Worm (Caenorhabditis elegans) whole organism, L4 larva: Measurements from ENCODE around the gene ugt-46.

Experiments used
- T26A8.4 ChIP-seq: fragments of 200-800 bp; sonication (Bioruptor generic); IDR thresholded peaks from 2 replicates; pipeline ENCODE4 v1.3.6; 2022; ENCODE audit warnings: missing genetic modification characterization, missing compliant biosample characterization
- Y48G9A.11 ChIP-seq: fragments of 200-800 bp; sonication (Bioruptor generic); IDR thresholded peaks from 2 replicates; pipeline ENCODE4 v1.3.6; 2022; ENCODE audit warnings: missing genetic modification reagents, missing genetic modification characterization, missing compliant biosample characterization
- Y75B8A.6 ChIP-seq: fragments of 200-800 bp; sonication (Bioruptor generic); IDR thresholded peaks from 2 replicates; pipeline ENCODE4 v1.3.6; 2022; ENCODE audit warnings: missing genetic modification reagents, missing genetic modification characterization, missing compliant biosample characterization
- aha-1 ChIP-seq: fragments of 150-350 bp; peaks from one replicate; lab custom pipeline; 2014; ENCODE audit warnings: missing biosample characterization, missing genetic modification characterization
- aly-2 ChIP-seq: sonication (generic microtip); optimal IDR thresholded peaks from 2 replicates; lab custom pipeline; 2018; ENCODE audit warnings: missing biosample characterization, missing genetic modification characterization
- arid-1 ChIP-seq: fragments of 200-800 bp; sonication (Bioruptor generic); conservative IDR thresholded peaks from 2 replicates; pipeline ENCODE4 v1.3.6; 2022; ENCODE audit warnings: missing genetic modification reagents, missing genetic modification characterization, missing compliant biosample characterization
- ceh-32 ChIP-seq: sonication (generic microtip); optimal IDR thresholded peaks from 2 replicates; lab custom pipeline; 2016; ENCODE audit warnings: mild to moderate bottlenecking, missing genetic modification characterization, missing compliant biosample characterization; ENCODE audit not compliant: poor library complexity
- ceh-44 ChIP-seq: fragments of 200-800 bp; sonication (Bioruptor generic); IDR thresholded peaks from 2 replicates; pipeline ENCODE4 v1.3.6; 2022; ENCODE audit warnings: missing genetic modification reagents, missing genetic modification characterization, missing compliant biosample characterization
- ceh-62 ChIP-seq: sonication (generic microtip); optimal IDR thresholded peaks from 2 replicates; lab custom pipeline; 2017; ENCODE audit warnings: missing biosample characterization, missing genetic modification characterization
- ctbp-1 ChIP-seq: fragments of 200-800 bp; sonication (Bioruptor generic); IDR thresholded peaks from 2 replicates; pipeline ENCODE4 v1.3.6; 2022; ENCODE audit warnings: missing genetic modification reagents, missing genetic modification characterization, missing compliant biosample characterization
- daf-12 ChIP-seq: fragments of 150-350 bp; optimal IDR thresholded peaks from 2 replicates; lab custom pipeline; 2014; ENCODE audit warnings: missing biosample characterization, missing genetic modification reagents, missing genetic modification characterization
- daf-19 ChIP-seq: fragments of 200-800 bp; sonication (Bioruptor generic); conservative IDR thresholded peaks from 2 replicates; pipeline ENCODE4 v1.3.6; 2022; ENCODE audit warnings: missing genetic modification characterization, missing compliant biosample characterization
- dmd-6 ChIP-seq: fragments of 200-800 bp; sonication (Bioruptor generic); IDR thresholded peaks from 2 replicates; pipeline ENCODE4 v1.3.6; 2022; ENCODE audit warnings: missing genetic modification reagents, missing genetic modification characterization, missing compliant biosample characterization
- dmd-9 ChIP-seq: fragments of 200-800 bp; sonication (Bioruptor generic); IDR thresholded peaks from 2 replicates; pipeline ENCODE4 v1.3.6; 2022; ENCODE audit warnings: missing genetic modification reagents, missing genetic modification characterization, missing compliant biosample characterization
- dpl-1 ChIP-seq: fragments of 150-350 bp; optimal IDR thresholded peaks from 2 replicates; lab custom pipeline; 2014; ENCODE audit warnings: missing biosample characterization, missing genetic modification reagents, missing genetic modification characterization
- dve-1 ChIP-seq: sonication (generic microtip); optimal IDR thresholded peaks from 2 replicates; lab custom pipeline; 2017; ENCODE audit warnings: antibody characterized with exemption, mild to moderate bottlenecking, missing genetic modification characterization, missing compliant biosample characterization; ENCODE audit not compliant: insufficient read depth
- gei-8 ChIP-seq: fragments of 200-800 bp; sonication (Bioruptor generic); optimal IDR thresholded peaks from 2 replicates; lab custom pipeline; 2018; ENCODE audit warnings: mild to moderate bottlenecking, missing genetic modification characterization, missing compliant biosample characterization
- hlh-11 ChIP-seq: fragments of 200-800 bp; sonication (Bioruptor generic); optimal IDR thresholded peaks from 2 replicates; lab custom pipeline; 2018; ENCODE audit warnings: mild to moderate bottlenecking, missing genetic modification characterization, missing compliant biosample characterization
- hmg-1.1 ChIP-seq: fragments of 200-800 bp; sonication (Bioruptor generic); IDR thresholded peaks from 2 replicates; pipeline ENCODE4 v1.3.6; 2022; ENCODE audit warnings: missing genetic modification reagents, missing genetic modification characterization, missing compliant biosample characterization
- lin-15B ChIP-seq: fragments of 150-350 bp; sonication (generic microtip); optimal IDR thresholded peaks from 3 replicates; lab custom pipeline; 2014; ENCODE audit warnings: missing biosample characterization, missing genetic modification characterization
- lin-39 ChIP-seq: fragments of 150-350 bp; optimal IDR thresholded peaks from 2 replicates; lab custom pipeline; 2014; ENCODE audit warnings: missing biosample characterization, missing genetic modification reagents, missing genetic modification characterization
- madf-9 ChIP-seq: fragments of 200-800 bp; sonication (Bioruptor generic); conservative IDR thresholded peaks from 2 replicates; pipeline ENCODE4 v1.3.6; 2022; ENCODE audit warnings: missing genetic modification reagents, missing genetic modification characterization, missing compliant biosample characterization
- mes-2 ChIP-seq: sonication (generic microtip); optimal IDR thresholded peaks from 2 replicates; lab custom pipeline; 2016; ENCODE audit warnings: missing genotype, mild to moderate bottlenecking, missing genetic modification characterization, missing compliant biosample characterization; ENCODE audit not compliant: poor library complexity, severe bottlenecking
- nhr-102 ChIP-seq: sonication (generic microtip); optimal IDR thresholded peaks from 2 replicates; lab custom pipeline; 2016; ENCODE audit warnings: mild to moderate bottlenecking, missing genetic modification characterization, moderate library complexity, missing compliant biosample characterization
- nhr-28 ChIP-seq: fragments of 150-350 bp; optimal IDR thresholded peaks from 2 replicates; lab custom pipeline; 2014; ENCODE audit warnings: missing biosample characterization, missing genetic modification characterization
- nhr-42 ChIP-seq: fragments of 200-800 bp; sonication (Bioruptor generic); IDR thresholded peaks from 2 replicates; pipeline ENCODE4 v1.3.6; 2022; ENCODE audit warnings: missing genetic modification characterization, missing compliant biosample characterization
- php-3 ChIP-seq: fragments of 200-800 bp; sonication (Bioruptor generic); IDR thresholded peaks from 2 replicates; pipeline ENCODE4 v1.3.6; 2022; ENCODE audit warnings: missing genetic modification reagents, missing genetic modification characterization, missing compliant biosample characterization
- pqm-1 ChIP-seq: sonication (generic microtip); optimal IDR thresholded peaks from 2 replicates; lab custom pipeline; 2017; ENCODE audit warnings: missing biosample characterization, missing genetic modification characterization
- rbr-2 ChIP-seq: sonication (generic microtip); optimal IDR thresholded peaks from 2 replicates; lab custom pipeline; 2016; ENCODE audit warnings: missing genotype, missing genetic modification characterization, missing compliant biosample characterization
- sdz-12 ChIP-seq: fragments of 200-800 bp; sonication (Bioruptor generic); optimal IDR thresholded peaks from 2 replicates; lab custom pipeline; 2018; ENCODE audit warnings: mild to moderate bottlenecking, missing genetic modification characterization, missing compliant biosample characterization
- set-16 ChIP-seq: fragments of 200-800 bp; sonication (Bioruptor generic); IDR thresholded peaks from 2 replicates; pipeline ENCODE4 v1.3.6; 2022; ENCODE audit warnings: missing genetic modification reagents, missing genetic modification characterization, missing compliant biosample characterization
- skn-1 ChIP-seq: fragments of 150-350 bp; optimal IDR thresholded peaks from 2 replicates; lab custom pipeline; 2014; ENCODE audit warnings: missing biosample characterization, missing genetic modification characterization
- snpc-4 ChIP-seq: fragments of 150-350 bp; optimal IDR thresholded peaks from 2 replicates; lab custom pipeline; 2014; ENCODE audit warnings: missing biosample characterization, missing genetic modification characterization
- spr-1 ChIP-seq: sonication (generic microtip); optimal IDR thresholded peaks from 2 replicates; lab custom pipeline; 2016; ENCODE audit warnings: mild to moderate bottlenecking, missing genetic modification characterization, missing compliant biosample characterization
- spr-3 ChIP-seq: fragments of 200-800 bp; sonication (Bioruptor generic); optimal IDR thresholded peaks from 2 replicates; lab custom pipeline; 2018; ENCODE audit warnings: mild to moderate bottlenecking, missing genetic modification characterization, missing compliant biosample characterization
- tag-97 ChIP-seq: fragments of 200-800 bp; sonication (Bioruptor generic); IDR thresholded peaks from 2 replicates; pipeline ENCODE4 v1.3.6; 2022; ENCODE audit warnings: missing genetic modification characterization, missing compliant biosample characterization
- unc-130 ChIP-seq: sonication (generic microtip); optimal IDR thresholded peaks from 2 replicates; lab custom pipeline; 2016; ENCODE audit warnings: missing genetic modification reagents, missing genetic modification characterization, missing compliant biosample characterization
- unc-62 ChIP-seq, 3 experiments: fragments of 150-350 bp in 1 of 3; sonication (generic microtip); optimal IDR thresholded peaks in 2 of 3; peaks in 1 of 3; 1 replicate in 1 of 3; 2 replicates in 2 of 3; lab custom pipeline; 2014 to 2017; ENCODE audit warnings: missing biosample characterization in 3 of 3, missing genetic modification characterization in 3 of 3, missing genetic modification reagents in 3 of 3, missing genotype in 1 of 3
- vab-7 ChIP-seq: fragments of 200-800 bp; sonication (Bioruptor generic); IDR thresholded peaks from 2 replicates; pipeline ENCODE4 v1.3.6; 2022; ENCODE audit warnings: missing genetic modification reagents, missing genetic modification characterization, missing compliant biosample characterization
- zfp-3 ChIP-seq: fragments of 200-800 bp; sonication (Bioruptor generic); conservative IDR thresholded peaks from 2 replicates; pipeline ENCODE4 v1.3.6; 2022; ENCODE audit warnings: missing genetic modification reagents, missing genetic modification characterization, missing compliant biosample characterization

The ugt-46 gene

ce11 chrX:573270-573669 lies 43.2 kb upstream of the ugt-46 start (continued):
- TF ChIP-seq skn-1 (tag; lab: Kevin White, UChicago) = no peak
- no peak for TF ChIP-seq ctbp-1 (GFP tag; lab: Robert Waterston, UW)
- no peak for TF ChIP-seq spr-1 (tag; lab: Kevin White, UChicago)
- no peak for TF ChIP-seq unc-130 (GFP tag; lab: Kevin White, UChicago)
- no peak for TF ChIP-seq sdz-12
- TF ChIP-seq spr-3 (GFP tag; lab: Kevin White, UChicago) = no peak
- TF ChIP-seq dve-1 (tag; lab: Kevin White, UChicago) = no peak

- TF ChIP-seq unc-62 (GFP tag; optimal IDR thresholded peaks at IDR 0.05 in 1 of 2; lab: Kevin White, UChicago) (peak in 1 of 2 experiments; percentile 41), unc-62 (tag; optimal IDR thresholded peaks at IDR 0.05; lab: Kevin White, UChicago) (no peak), mes-2 (tag; lab: Kevin White, UChicago) (no peak)
- TF ChIP-seq, all 104 proteins: peak for 1
Measured at ce11 chrX:572601-573000, 42.5 kb upstream of the ugt-46 start, which contains the start of gene mrp-2. Gene mrp-2, minus strand, starts transcription at chrX:572701.

- TF ChIP-seq aly-2 (no peak), daf-12 (tag; lab: Kevin White, UChicago) (no peak), nhr-42 (GFP tag; lab: Robert Waterston, UW) (no peak), ceh-32 (tag; lab: Kevin White, UChicago) (no peak), zfp-3 (no peak), mes-2 (tag; lab: Kevin White, UChicago) (no peak), madf-9 (GFP tag; lab: Robert Waterston, UW) (no peak), nhr-28 (tag; lab: Kevin White, UChicago) (no peak), ceh-62 (no peak)
Measured at ce11 chrX:571367-571766, 41.3 kb upstream of the ugt-46 start.

ce11 chrX:557857-558256 lies 27.8 kb upstream of the ugt-46 start, which contains the start of gene nas-38:
Gene nas-38, plus strand, starts transcription at chrX:558157.
- TF ChIP-seq dmd-9 (GFP tag; lab: Robert Waterston, UW) (no peak), vab-7 (GFP tag; lab: Robert Waterston, UW) (no peak), daf-19 (GFP tag; lab: Robert Waterston, UW) (no peak), hmg-1.1 (GFP tag; lab: Robert Waterston, UW) (no peak), lin-39 (no peak), lin-15B (no peak), Y48G9A.11 (GFP tag; lab: Robert Waterston, UW) (no peak), tag-97 (no peak), ceh-44 (GFP tag; lab: Robert Waterston, UW) (no peak), arid-1 (GFP tag; lab: Robert Waterston, UW) (no peak), daf-12 (tag; lab: Kevin White, UChicago) (no peak)

- TF ChIP-seq unc-62 (GFP tag; optimal IDR thresholded peaks at IDR 0.05 in 1 of 2; lab: Kevin White, UChicago) (peak in 1 of 2 experiments; percentile 25), unc-62 (tag; optimal IDR thresholded peaks at IDR 0.05; lab: Kevin White, UChicago) (no peak), rbr-2 (tag; lab: Kevin White, UChicago) (no peak)
Measured at ce11 chrX:557195-557594, 27.1 kb upstream of the ugt-46 start, which contains the start of gene hlh-19. Gene hlh-19, minus strand, starts transcription at chrX:557295.

ce11 chrX:555043-555791 lies 25.1 kb upstream of the ugt-46 start:
- TF ChIP-seq T26A8.4 (GFP tag; lab: Robert Waterston, UW) = no peak
- peak; percentile 45; the same call in 1 of the 2 replicates for TF ChIP-seq dmd-6 (GFP tag; lab: Robert Waterston, UW)
- TF ChIP-seq unc-62 (GFP tag; optimal IDR thresholded peaks at IDR 0.05 in 1 of 2; lab: Kevin White, UChicago) = peak in 1 of 2 experiments; percentile 92
- TF ChIP-seq unc-62 (tag; optimal IDR thresholded peaks at IDR 0.05; lab: Kevin White, UChicago) = no peak
- TF ChIP-seq gei-8 (GFP tag; lab: Kevin White, UChicago) = no peak
- TF ChIP-seq set-16 (GFP tag; lab: Robert Waterston, UW) = no peak
- TF ChIP-seq snpc-4 (tag; lab: Kevin White, UChicago) = no peak
- TF ChIP-seq nhr-102 (tag; lab: Kevin White, UChicago) = no peak
- TF ChIP-seq hlh-11 (tag; lab: Kevin White, UChicago) = peak; percentile 28
- TF ChIP-seq nhr-42 (GFP tag; lab: Robert Waterston, UW) = no peak
- TF ChIP-seq dpl-1 = no peak
- peak; percentile 70 for TF ChIP-seq pqm-1
- no peak for TF ChIP-seq Y75B8A.6 (GFP tag; lab: Robert Waterston, UW)
- peak; percentile 66; the same call in 1 of the 2 replicates for TF ChIP-seq php-3 (GFP tag; lab: Robert Waterston, UW)
- peak; percentile 41 for TF ChIP-seq aha-1
